Worm (Caenorhabditis elegans): Measurements from ENCODE around the gene nlp-101.

DNA sequence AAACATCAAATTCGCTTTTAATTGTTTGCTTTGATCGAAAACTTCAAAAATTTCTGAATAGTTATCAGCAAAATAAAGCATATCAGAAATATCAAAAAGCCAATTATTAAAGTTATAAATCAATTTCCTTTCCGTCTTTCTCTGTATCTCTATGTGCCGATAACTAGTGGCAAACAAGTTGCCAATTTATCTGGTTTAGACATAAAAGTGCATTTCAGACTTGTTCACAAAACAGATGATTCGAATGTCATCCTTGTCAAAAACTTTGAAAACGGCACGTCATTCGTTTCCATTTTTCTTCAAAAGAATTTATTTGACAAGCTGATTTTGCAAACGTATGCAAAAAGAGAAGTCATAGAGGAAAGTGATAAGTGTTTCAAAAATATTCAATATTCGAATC is 28.6 kb downstream of the nlp-101 start:
- TF ChIP-seq lsy-2 (tag; optimal IDR thresholded peaks at IDR 0.05) (no peak), unc-39 (tag; optimal IDR thresholded peaks at IDR 0.05) (no peak), nhr-28 (tag; optimal IDR thresholded peaks at IDR 0.05) (no peak), unc-62 (GFP tag; optimal IDR thresholded peaks at IDR 0.05) (no peak), unc-120 (tag; optimal IDR thresholded peaks at IDR 0.05; ENCODE audit: poor library complexity, severe bottlenecking) (no peak), nhr-76 (tag; optimal IDR thresholded peaks at IDR 0.05) (no peak), blmp-1 (tag; optimal IDR thresholded peaks at IDR 0.05) (no peak), snpc-4 (tag; optimal IDR thresholded peaks at IDR 0.05) (no peak)
